Fruit fly (Drosophila melanogaster) S2 (cell line): Measurements from ENCODE around the gene mus312.

Source experiments
- CG8478 ChIP-seq: fragments of >200 bp; optimal IDR thresholded peaks from 2 replicates; lab custom pipeline; 2018
- CTCF ChIP-seq, 2 experiments: fragments of >200 bp; optimal IDR thresholded peaks; 2 replicates each; lab custom pipeline; 2018

DNA sequence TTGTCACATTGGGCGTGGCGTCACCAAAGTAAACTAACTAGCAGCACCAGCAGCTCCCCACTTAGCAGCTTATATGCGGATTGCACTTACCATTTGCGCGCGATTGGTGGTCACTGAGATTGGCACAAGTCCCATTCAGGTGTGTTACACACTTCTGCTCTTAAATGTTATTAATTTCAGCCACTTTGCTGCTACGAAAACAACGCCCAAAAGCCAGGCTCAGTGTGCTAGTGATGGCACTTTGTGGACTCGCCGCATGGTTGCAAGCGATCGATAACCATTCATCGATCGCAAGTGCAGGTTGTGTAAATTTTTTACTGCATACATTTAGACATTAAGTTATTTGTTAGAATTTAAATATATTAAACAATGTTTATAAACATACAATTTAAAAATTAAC, 6.1 kb downstream of the mus312 start, which contains the start of the genes wrm1 and wrm2:
- TF ChIP-seq CTCF (optimal IDR thresholded peaks at IDR 0.05; lab: Kevin White, UChicago), result no peak
- no peak for TF ChIP-seq CG8478 (lab: Kevin White, UChicago)
